Worm (Caenorhabditis elegans): ENCODE measurements around the gene flh-1.

DNA sequence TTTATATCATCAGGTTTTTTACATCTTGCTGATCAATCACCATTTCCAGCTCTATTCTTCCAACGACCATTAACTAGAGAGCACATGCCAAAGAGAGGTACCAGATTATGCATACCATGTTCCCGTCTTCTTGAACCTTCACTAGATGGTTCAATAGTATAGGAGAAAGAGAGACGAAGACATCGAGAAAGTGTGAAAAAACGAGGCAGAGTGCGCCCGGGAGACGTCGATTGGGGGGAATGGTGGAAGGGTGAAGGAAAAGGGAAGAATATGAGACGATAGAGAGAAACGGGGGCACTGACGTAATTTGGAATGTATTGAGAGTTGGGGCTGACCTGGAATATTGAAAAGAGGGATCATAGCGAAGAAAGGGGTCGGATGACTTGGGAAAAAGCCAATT lies 3.5 kb upstream of the flh-1 start:
- TF ChIP-seq ztf-28 (GFP tag; IDR thresholded peaks at IDR 0.05), result no peak
- no peak for TF ChIP-seq unc-62 (GFP tag; optimal IDR thresholded peaks at IDR 0.05)
